Fruit fly (Drosophila melanogaster): ENCODE results near the gene CG13138.

dm6 chr2L:10263830-10264634, 37.8 kb downstream of the CG13138 start, which contains the start of gene REPTOR-BP:
- TF ChIP-seq svp (GFP tag) (no peak), topi (GFP tag; optimal IDR thresholded peaks at IDR 0.05) (no peak), CG6276 (GFP tag; optimal IDR thresholded peaks at IDR 0.05) (no peak), dac (GFP tag; optimal IDR thresholded peaks at IDR 0.05) (no peak), Met (GFP tag; optimal IDR thresholded peaks at IDR 0.05) (no peak), CG3032 (tag; optimal IDR thresholded peaks at IDR 0.05) (no peak), acj6 (GFP tag; optimal IDR thresholded peaks at IDR 0.05) (no peak), CG6792 (GFP tag; optimal IDR thresholded peaks at IDR 0.05) (no peak), CG9139 (GFP tag; optimal IDR thresholded peaks at IDR 0.05) (no peak), Blimp-1 (GFP tag; optimal IDR thresholded peaks at IDR 0.05) (no peak), Eip75B (GFP tag; optimal IDR thresholded peaks at IDR 0.05) (no peak), CG6854 (GFP tag; optimal IDR thresholded peaks at IDR 0.05) (no peak), CG8319 (GFP tag; optimal IDR thresholded peaks at IDR 0.05) (no peak)
